Worm (Caenorhabditis elegans): ENCODE measurements around the gene T13C2.7.

DNA sequence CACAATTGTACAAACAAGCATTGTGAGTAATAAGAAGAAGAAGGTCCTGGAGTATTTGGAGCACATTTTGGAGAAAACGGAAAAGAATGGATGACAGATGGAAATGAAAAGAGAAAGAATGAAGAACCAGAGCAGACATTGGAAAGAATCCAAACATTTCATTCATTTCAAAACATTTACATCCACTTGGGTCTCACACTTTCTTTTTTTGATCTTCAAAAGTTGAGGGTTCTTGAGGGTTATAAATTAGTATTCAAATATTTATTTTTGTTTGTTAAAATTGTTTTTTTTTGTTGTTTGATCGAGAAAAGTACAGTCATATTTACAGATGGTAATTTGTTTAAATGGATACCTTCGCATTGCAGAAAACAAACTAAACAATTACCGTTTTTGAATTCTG, 45.5 kb upstream of the T13C2.7 start, which contains the start of gene T14B4.9:
- TF ChIP-seq lsy-2 (tag; optimal IDR thresholded peaks at IDR 0.05) (no peak), fkh-10 (GFP tag; optimal IDR thresholded peaks at IDR 0.05) (no peak), mdl-1 (tag; optimal IDR thresholded peaks at IDR 0.05) (no peak), mdt-29 (GFP tag; IDR thresholded peaks at IDR 0.05) (no peak), pha-4 (GFP tag; IDR thresholded peaks at IDR 0.05) (no peak), pha-4 (tag; optimal IDR thresholded peaks at IDR 0.05) (no peak), lin-1 (GFP tag; IDR thresholded peaks at IDR 0.05) (no peak), unc-62 (GFP tag; optimal IDR thresholded peaks at IDR 0.05 in 1 of 2) (no peak), unc-62 (tag; optimal IDR thresholded peaks at IDR 0.05) (no peak), ceh-82 (tag; optimal IDR thresholded peaks at IDR 0.05) (no peak), ces-1 (GFP tag; optimal IDR thresholded peaks at IDR 0.05) (no peak), snpc-4 (tag; optimal IDR thresholded peaks at IDR 0.05) (no peak), ama-1 (optimal IDR thresholded peaks at IDR 0.05) (no peak), dve-1 (tag; optimal IDR thresholded peaks at IDR 0.05; ENCODE audit: insufficient read depth) (no peak)

All from whole organism, L4 larva.